Fruit fly (Drosophila melanogaster) whole organism, pupa: ENCODE results near the gene siz.
A peak's percentile ranks its signal among the peaks of the same experiment; 100 is the strongest.

Experiments used
- CG10348 ChIP-seq: fragments of 200-800 bp; sonication (Bioruptor generic); IDR thresholded peaks from 2 replicates; pipeline ENCODE4 v1.3.6; 2022; ENCODE audit warnings: missing biosample characterization, missing genetic modification characterization
- CG12605 ChIP-seq: fragments of 200-800 bp; sonication (Bioruptor generic); IDR thresholded peaks from 2 replicates; pipeline ENCODE4 v1.3.6; 2022; ENCODE audit warnings: missing biosample characterization, missing genetic modification characterization
- CG13204 ChIP-seq: fragments of 200-800 bp; sonication (Bioruptor generic); optimal IDR thresholded peaks from 2 replicates; lab custom pipeline; 2018; ENCODE audit warnings: missing biosample characterization, mild to moderate bottlenecking, missing genetic modification characterization, moderate library complexity
- CG14655 ChIP-seq: fragments of 200-800 bp; sonication (Bioruptor generic); optimal IDR thresholded peaks from 3 replicates; lab custom pipeline; 2017; ENCODE audit warnings: mild to moderate bottlenecking, missing biosample characterization, missing genetic modification reagents, missing genetic modification characterization
- CG15710 ChIP-seq: fragments of 200-800 bp; sonication (Bioruptor generic); optimal IDR thresholded peaks from 2 replicates; lab custom pipeline; 2018; ENCODE audit warnings: missing biosample characterization, mild to moderate bottlenecking, missing genetic modification characterization, moderate library complexity
- CG17806 ChIP-seq: fragments of 200-800 bp; sonication (Bioruptor generic); optimal IDR thresholded peaks from 2 replicates; lab custom pipeline; 2018; ENCODE audit warnings: missing biosample characterization, mild to moderate bottlenecking, missing genetic modification characterization, moderate library complexity
- CG32121 ChIP-seq: fragments of 200-800 bp; sonication (Bioruptor generic); IDR thresholded peaks from 2 replicates; pipeline ENCODE4 v1.3.6; 2022; ENCODE audit warnings: missing biosample characterization, missing genetic modification characterization
- CG34367 ChIP-seq: fragments of 200-800 bp; sonication (Bioruptor generic); optimal IDR thresholded peaks from 2 replicates; lab custom pipeline; 2018; ENCODE audit warnings: missing biosample characterization, mild to moderate bottlenecking, missing genetic modification characterization
- CG4496 ChIP-seq: fragments of 200-800 bp; sonication (Bioruptor generic); IDR thresholded peaks from 3 replicates; pipeline ENCODE4 v1.3.6; 2022; ENCODE audit warnings: missing biosample characterization, missing genetic modification characterization
- CG8159 ChIP-seq: fragments of 200-800 bp; sonication (Bioruptor generic); optimal IDR thresholded peaks from 3 replicates; lab custom pipeline; 2018; ENCODE audit warnings: missing biosample characterization, mild to moderate bottlenecking, missing genetic modification characterization, moderate library complexity
- CG8301 ChIP-seq: fragments of 200-800 bp; sonication (Bioruptor generic); optimal IDR thresholded peaks from 2 replicates; lab custom pipeline; 2018; ENCODE audit warnings: missing biosample characterization, mild to moderate bottlenecking, missing genetic modification characterization
- CG9948 ChIP-seq: fragments of 200-800 bp; sonication (Bioruptor generic); optimal IDR thresholded peaks from 2 replicates; lab custom pipeline; 2018; ENCODE audit warnings: missing biosample characterization, mild to moderate bottlenecking, missing genetic modification characterization, moderate library complexity
- D1 ChIP-seq: fragments of 200-800 bp; sonication (Bioruptor generic); optimal IDR thresholded peaks from 2 replicates; lab custom pipeline; 2018; ENCODE audit warnings: missing biosample characterization, mild to moderate bottlenecking, missing genetic modification characterization, moderate library complexity
- EcR ChIP-seq: fragments of 200-800 bp; sonication (Bioruptor generic); optimal IDR thresholded peaks from 3 replicates; lab custom pipeline; 2019; ENCODE audit warnings: missing biosample characterization, missing genetic modification characterization, mild to moderate bottlenecking, moderate library complexity, missing genetic modification reagents
- Pif1A ChIP-seq: fragments of 200-800 bp; sonication (Bioruptor generic); optimal IDR thresholded peaks from 3 replicates; lab custom pipeline; 2016; ENCODE audit warnings: missing biosample characterization, missing genetic modification characterization
- Pif1B ChIP-seq: fragments of 200-800 bp; sonication (Bioruptor generic); optimal IDR thresholded peaks from 3 replicates; lab custom pipeline; 2016; ENCODE audit warnings: missing biosample characterization, missing genetic modification characterization
- Snoo ChIP-seq: fragments of 200-800 bp; sonication (Bioruptor generic); optimal IDR thresholded peaks from 3 replicates; lab custom pipeline; 2017; ENCODE audit warnings: missing biosample characterization, mild to moderate bottlenecking, missing genetic modification characterization, inconsistent platforms
- fd96Ca ChIP-seq: fragments of 200-800 bp; sonication (Bioruptor generic); IDR thresholded peaks from 3 replicates; pipeline ENCODE4 v1.3.6; 2022; ENCODE audit warnings: missing biosample characterization, missing genetic modification characterization
- gl ChIP-seq: fragments of 200-800 bp; sonication (Bioruptor generic); optimal IDR thresholded peaks from 2 replicates; lab custom pipeline; 2018; ENCODE audit warnings: missing biosample characterization, mild to moderate bottlenecking, missing genetic modification characterization
- rn ChIP-seq: fragments of 200-800 bp; sonication (Bioruptor generic); IDR thresholded peaks from 2 replicates; pipeline ENCODE4 v1.3.6; 2022; ENCODE audit warnings: missing biosample characterization, missing genetic modification characterization

The siz gene

dm6 chr3L:20990231-20990630 is 44.1 kb upstream of the siz start:
- TF ChIP-seq CG13204 (GFP tag; lab: Kevin White, UChicago) = no peak
- TF ChIP-seq CG34367 (tag; lab: Kevin White, UChicago) = peak; percentile 67
- TF ChIP-seq CG8159 = peak; percentile 83
- peak; percentile 65 for TF ChIP-seq D1 (tag; lab: Kevin White, UChicago)
- peak; percentile 69 for TF ChIP-seq CG17806 (tag; lab: Kevin White, UChicago)
- no peak for TF ChIP-seq CG10348 (GFP tag; lab: Robert Waterston, UW)
- peak; percentile 70 for TF ChIP-seq CG9948 (tag; lab: Kevin White, UChicago)
- TF ChIP-seq gl = no peak
- peak; percentile 48 for TF ChIP-seq Pif1B (GFP tag; lab: Kevin White, UChicago)
- TF ChIP-seq rn (GFP tag; lab: Robert Waterston, UW) = no peak
- TF ChIP-seq CG15710 = peak; percentile 71
- no peak for TF ChIP-seq Pif1A (GFP tag; lab: Kevin White, UChicago)
- no peak for TF ChIP-seq CG8301 (tag; lab: Kevin White, UChicago)
- no peak for TF ChIP-seq EcR (GFP tag; lab: Kevin White, UChicago)
- TF ChIP-seq Snoo (tag; lab: Kevin White, UChicago) = peak; percentile 38
- no peak for TF ChIP-seq CG4496 (GFP tag; lab: Robert Waterston, UW)
- TF ChIP-seq, all 21 proteins: peak for 8

dm6 chr3L:20991373-20991772 is 43.0 kb upstream of the siz start, which contains the start of gene CG12984:
TSS of gene CG12984 (plus strand) at chr3L:20991673.
- TF ChIP-seq D1 (tag; lab: Kevin White, UChicago) (no peak), CG14655 (GFP tag; lab: Kevin White, UChicago) (no peak), Pif1B (GFP tag; lab: Kevin White, UChicago) (no peak), gl (no peak), CG8159 (no peak), CG12605 (GFP tag; lab: Robert Waterston, UW) (no peak), EcR (GFP tag; lab: Kevin White, UChicago) (no peak), CG34367 (tag; lab: Kevin White, UChicago) (no peak), Pif1A (GFP tag; lab: Kevin White, UChicago) (no peak), CG10348 (GFP tag; lab: Robert Waterston, UW) (no peak), fd96Ca (GFP tag; lab: Robert Waterston, UW) (no peak), CG32121 (GFP tag; lab: Robert Waterston, UW) (no peak), Snoo (tag; lab: Kevin White, UChicago) (no peak), CG9948 (tag; lab: Kevin White, UChicago) (no peak), CG4496 (GFP tag; lab: Robert Waterston, UW) (no peak), CG8301 (tag; lab: Kevin White, UChicago) (no peak), CG17806 (tag; lab: Kevin White, UChicago) (no peak)

dm6 chr3L:20999639-21000038 is 34.7 kb upstream of the siz start:
- no peak for TF ChIP-seq Pif1A (GFP tag; lab: Kevin White, UChicago)
- TF ChIP-seq gl = no peak
- no peak for TF ChIP-seq EcR (GFP tag; lab: Kevin White, UChicago)
- no peak for TF ChIP-seq CG34367 (tag; lab: Kevin White, UChicago)
- no peak for TF ChIP-seq rn (GFP tag; lab: Robert Waterston, UW)
- no peak for TF ChIP-seq Snoo (tag; lab: Kevin White, UChicago)
- TF ChIP-seq CG15710 = no peak

dm6 chr3L:21007364-21008254 is 26.7 kb upstream of the siz start:
- TF ChIP-seq CG8159 (no peak), EcR (GFP tag; lab: Kevin White, UChicago) (peak; percentile 98), CG13204 (GFP tag; lab: Kevin White, UChicago) (no peak), CG9948 (tag; lab: Kevin White, UChicago) (no peak), Pif1A (GFP tag; lab: Kevin White, UChicago) (no peak), Pif1B (GFP tag; lab: Kevin White, UChicago) (no peak), CG8301 (tag; lab: Kevin White, UChicago) (no peak), CG17806 (tag; lab: Kevin White, UChicago) (no peak), D1 (tag; lab: Kevin White, UChicago) (peak; percentile 19), CG4496 (GFP tag; lab: Robert Waterston, UW) (no peak), CG34367 (tag; lab: Kevin White, UChicago) (no peak), fd96Ca (GFP tag; lab: Robert Waterston, UW) (no peak)

dm6 chr3L:21008255-21008815 is 26.0 kb upstream of the siz start:
- TF ChIP-seq CG12605 (GFP tag; lab: Robert Waterston, UW) = no peak
- no peak for TF ChIP-seq CG10348 (GFP tag; lab: Robert Waterston, UW)
- no peak for TF ChIP-seq CG13204 (GFP tag; lab: Kevin White, UChicago)
- peak; percentile 24 for TF ChIP-seq D1 (tag; lab: Kevin White, UChicago)
- no peak for TF ChIP-seq Pif1B (GFP tag; lab: Kevin White, UChicago)
- TF ChIP-seq CG9948 (tag; lab: Kevin White, UChicago) = peak; percentile 13
- TF ChIP-seq gl = no peak
